Worm (Caenorhabditis elegans) whole organism, L3 larva: ENCODE results near the gene R13H4.5.

Experiments
- R02D3.7 ChIP-seq: fragments of 150-350 bp; optimal IDR thresholded peaks from 2 replicates; lab custom pipeline; 2014; ENCODE audit warnings: missing biosample characterization, missing genetic modification characterization
- ZK546.5 ChIP-seq: sonication (generic microtip); optimal IDR thresholded peaks from 2 replicates; lab custom pipeline; 2017; ENCODE audit warnings: missing biosample characterization, missing genetic modification characterization
- aly-2 ChIP-seq: fragments of 150-350 bp; optimal IDR thresholded peaks from 2 replicates; lab custom pipeline; 2014; ENCODE audit warnings: missing biosample characterization, missing genetic modification characterization
- ama-1 ChIP-seq: fragments of 150-350 bp; optimal IDR thresholded peaks from 2 replicates; lab custom pipeline; 2018
- ceh-16 ChIP-seq: sonication (generic microtip); optimal IDR thresholded peaks from 2 replicates; lab custom pipeline; 2017; ENCODE audit warnings: missing biosample characterization, missing genetic modification characterization
- ceh-28 ChIP-seq: fragments of 150-350 bp; optimal IDR thresholded peaks from 2 replicates; lab custom pipeline; 2014; ENCODE audit warnings: missing biosample characterization, missing genetic modification reagents, missing genetic modification characterization
- ceh-82 ChIP-seq: fragments of 150-350 bp; optimal IDR thresholded peaks from 2 replicates; lab custom pipeline; 2014; ENCODE audit warnings: missing biosample characterization, missing genetic modification characterization
- ceh-9 ChIP-seq: sonication (generic microtip); optimal IDR thresholded peaks from 2 replicates; lab custom pipeline; 2018; ENCODE audit warnings: missing biosample characterization, missing genetic modification characterization
- daf-12 ChIP-seq: fragments of 150-350 bp; optimal IDR thresholded peaks from 2 replicates; lab custom pipeline; 2014; ENCODE audit warnings: missing biosample characterization, missing genetic modification reagents, missing genetic modification characterization
- egl-27 ChIP-seq: sonication (generic microtip); optimal IDR thresholded peaks from 4 replicates; lab custom pipeline; 2017; ENCODE audit warnings: missing biosample characterization, missing genetic modification reagents, missing genetic modification characterization
- egl-5 ChIP-seq: fragments of 150-350 bp; optimal IDR thresholded peaks from 2 replicates; lab custom pipeline; 2017; ENCODE audit warnings: missing biosample characterization, missing genetic modification reagents, missing genetic modification characterization, inconsistent platforms
- elt-1 ChIP-seq: fragments of 150-350 bp; optimal IDR thresholded peaks from 2 replicates; lab custom pipeline; 2014; ENCODE audit warnings: missing biosample characterization, missing genetic modification characterization
- elt-2 ChIP-seq: sonication (generic microtip); optimal IDR thresholded peaks from 2 replicates; lab custom pipeline; 2016; ENCODE audit warnings: missing genetic modification reagents, mild to moderate bottlenecking, missing genetic modification characterization, missing compliant biosample characterization
- elt-3 ChIP-seq, 3 experiments: fragments of 150-350 bp in 1 of 3; sonication (generic microtip) in 2 of 3; optimal IDR thresholded peaks; 2 replicates in 2 of 3; 4 replicates in 1 of 3; lab custom pipeline; 2014 to 2017; ENCODE audit warnings: missing biosample characterization in 3 of 3, missing genetic modification characterization in 3 of 3
- eor-1 ChIP-seq, 2 experiments: fragments of 150-350 bp; optimal IDR thresholded peaks; 2 replicates each; lab custom pipeline; 2014 to 2018; ENCODE audit warnings: missing biosample characterization in 2 of 2, missing genetic modification characterization in 2 of 2
- fkh-10 ChIP-seq: sonication (generic microtip); optimal IDR thresholded peaks from 2 replicates; lab custom pipeline; 2017; ENCODE audit warnings: missing biosample characterization, missing genetic modification reagents, missing genetic modification characterization
- fkh-2 ChIP-seq: fragments of 150-350 bp; optimal IDR thresholded peaks from 2 replicates; lab custom pipeline; 2014; ENCODE audit warnings: missing biosample characterization, missing genetic modification reagents, missing genetic modification characterization
- fos-1 ChIP-seq: fragments of 150-350 bp; optimal IDR thresholded peaks from 2 replicates; lab custom pipeline; 2014; ENCODE audit warnings: missing biosample characterization, missing genetic modification characterization
- hmg-11 ChIP-seq: sonication (generic microtip); optimal IDR thresholded peaks from 2 replicates; lab custom pipeline; 2016; ENCODE audit warnings: missing genetic modification characterization, missing compliant biosample characterization
- jun-1 ChIP-seq: fragments of 150-350 bp; optimal IDR thresholded peaks from 2 replicates; lab custom pipeline; 2014; ENCODE audit warnings: missing biosample characterization, missing genetic modification reagents, missing genetic modification characterization
- lin-15B ChIP-seq: fragments of 150-350 bp; optimal IDR thresholded peaks from 2 replicates; lab custom pipeline; 2014; ENCODE audit warnings: missing biosample characterization, missing genetic modification characterization
- lin-39 ChIP-seq: fragments of 150-350 bp; optimal IDR thresholded peaks from 2 replicates; lab custom pipeline; 2018; ENCODE audit warnings: missing biosample characterization, missing genetic modification reagents, missing genetic modification characterization
- lsy-12 ChIP-seq: sonication (generic microtip); optimal IDR thresholded peaks from 2 replicates; lab custom pipeline; 2016; ENCODE audit warnings: mild to moderate bottlenecking, missing genetic modification characterization, missing compliant biosample characterization
- mdl-1 ChIP-seq: fragments of 150-350 bp; optimal IDR thresholded peaks from 2 replicates; lab custom pipeline; 2014; ENCODE audit warnings: missing biosample characterization, missing genetic modification characterization
- mml-1 ChIP-seq: fragments of 150-350 bp; sonication (generic microtip); optimal IDR thresholded peaks from 3 replicates; lab custom pipeline; 2014; ENCODE audit warnings: missing biosample characterization, missing genetic modification characterization
- nfya-1 ChIP-seq: sonication (generic microtip); optimal IDR thresholded peaks from 2 replicates; lab custom pipeline; 2017; ENCODE audit warnings: missing genetic modification characterization, mild to moderate bottlenecking, missing compliant biosample characterization, antibody characterized with exemption, moderate library complexity; ENCODE audit not compliant: insufficient read depth
- nhr-11 ChIP-seq: fragments of 150-350 bp; optimal IDR thresholded peaks from 2 replicates; lab custom pipeline; 2014; ENCODE audit warnings: missing biosample characterization, missing genetic modification characterization
- nhr-12 ChIP-seq: fragments of 150-350 bp; optimal IDR thresholded peaks from 2 replicates; lab custom pipeline; 2014; ENCODE audit warnings: missing biosample characterization, missing genetic modification characterization
- nhr-23 ChIP-seq: fragments of 150-350 bp; optimal IDR thresholded peaks from 2 replicates; lab custom pipeline; 2014; ENCODE audit warnings: missing biosample characterization, missing genetic modification reagents, missing genetic modification characterization
- nhr-237 ChIP-seq: fragments of 150-350 bp; optimal IDR thresholded peaks from 2 replicates; lab custom pipeline; 2014; ENCODE audit warnings: missing biosample characterization, missing genetic modification characterization
- nhr-25 ChIP-seq: sonication (generic microtip); optimal IDR thresholded peaks from 2 replicates; lab custom pipeline; 2017; ENCODE audit warnings: missing biosample characterization, missing genetic modification characterization
- nhr-28 ChIP-seq: fragments of 150-350 bp; optimal IDR thresholded peaks from 2 replicates; lab custom pipeline; 2014; ENCODE audit warnings: missing biosample characterization, missing genetic modification characterization
- nhr-43 ChIP-seq: sonication (generic microtip); optimal IDR thresholded peaks from 2 replicates; lab custom pipeline; 2016; ENCODE audit warnings: mild to moderate bottlenecking, missing genetic modification characterization, missing compliant biosample characterization; ENCODE audit not compliant: poor library complexity, severe bottlenecking
- nhr-67 ChIP-seq: fragments of 150-350 bp; optimal IDR thresholded peaks from 2 replicates; lab custom pipeline; 2014; ENCODE audit warnings: missing biosample characterization, missing genetic modification characterization
- nhr-76 ChIP-seq: fragments of 150-350 bp; sonication (generic microtip); optimal IDR thresholded peaks from 5 replicates; lab custom pipeline; 2014; ENCODE audit warnings: missing biosample characterization, missing genetic modification characterization
- nhr-77 ChIP-seq: fragments of 150-350 bp; optimal IDR thresholded peaks from 2 replicates; lab custom pipeline; 2014; ENCODE audit warnings: missing biosample characterization, missing genetic modification characterization
- pha-4 ChIP-seq: fragments of 150-350 bp; optimal IDR thresholded peaks from 2 replicates; lab custom pipeline; 2014; ENCODE audit warnings: missing biosample characterization, missing genetic modification reagents, missing genetic modification characterization
- pqm-1 ChIP-seq: fragments of 150-350 bp; optimal IDR thresholded peaks from 2 replicates; lab custom pipeline; 2017; ENCODE audit warnings: missing biosample characterization, missing genetic modification characterization, inconsistent platforms
- sea-2 ChIP-seq: fragments of 150-350 bp; sonication (generic microtip); optimal IDR thresholded peaks from 4 replicates; lab custom pipeline; 2014; ENCODE audit warnings: missing biosample characterization, missing genetic modification reagents, missing genetic modification characterization
- skn-1 ChIP-seq: fragments of 150-350 bp; optimal IDR thresholded peaks from 2 replicates; lab custom pipeline; 2014; ENCODE audit warnings: missing biosample characterization, missing genetic modification characterization
- snpc-4 ChIP-seq: fragments of 150-350 bp; optimal IDR thresholded peaks from 2 replicates; lab custom pipeline; 2014; ENCODE audit warnings: missing biosample characterization, missing genetic modification characterization
- tbx-2 ChIP-seq: sonication (generic microtip); optimal IDR thresholded peaks from 2 replicates; lab custom pipeline; 2016; ENCODE audit warnings: mild to moderate bottlenecking, missing genetic modification characterization, missing compliant biosample characterization
- unc-39 ChIP-seq: sonication (generic microtip); optimal IDR thresholded peaks from 4 replicates; lab custom pipeline; 2017; ENCODE audit warnings: missing biosample characterization, missing genetic modification characterization
- unc-62 ChIP-seq: fragments of 150-350 bp; sonication (generic microtip); optimal IDR thresholded peaks from 4 replicates; lab custom pipeline; 2014; ENCODE audit warnings: missing biosample characterization, missing genetic modification reagents, missing genetic modification characterization
- zag-1 ChIP-seq: fragments of 150-350 bp; optimal IDR thresholded peaks from 2 replicates; lab custom pipeline; 2014; ENCODE audit warnings: missing biosample characterization, missing genetic modification characterization
- ztf-11 ChIP-seq: fragments of 150-350 bp; optimal IDR thresholded peaks from 2 replicates; lab custom pipeline; 2014; ENCODE audit warnings: missing biosample characterization, missing genetic modification characterization
- ztf-4 ChIP-seq: fragments of 150-350 bp; optimal IDR thresholded peaks from 2 replicates; lab custom pipeline; 2014; ENCODE audit warnings: missing biosample characterization, missing genetic modification characterization

R13H4.5 gene

ce11 chrV:11887988-11888499 lies 27.6 kb downstream of the R13H4.5 start, which contains the start of gene adh-1:
Gene adh-1 (plus strand): TSS chrV:11888248.
- TF ChIP-seq nhr-23 (tag; lab: Kevin White, UChicago): peak; percentile 76
- TF ChIP-seq ama-1 (lab: Kevin White, UChicago): peak; percentile 96
- no peak for TF ChIP-seq snpc-4 (tag; lab: Kevin White, UChicago)
- no peak for TF ChIP-seq nhr-28
- no peak for TF ChIP-seq R02D3.7 (tag; lab: Kevin White, UChicago)
- TF ChIP-seq ceh-9 (tag; lab: Kevin White, UChicago): no peak
- TF ChIP-seq unc-39: no peak
- TF ChIP-seq nhr-76 (tag; lab: Kevin White, UChicago): peak; percentile 22
- no peak for TF ChIP-seq skn-1 (tag; lab: Kevin White, UChicago)
- peak; percentile 26 for TF ChIP-seq mml-1 (tag; lab: Kevin White, UChicago)
- no peak for TF ChIP-seq ceh-82 (tag; lab: Kevin White, UChicago)
- no peak for TF ChIP-seq daf-12 (tag; lab: Kevin White, UChicago)
- no peak for TF ChIP-seq ZK546.5 (tag; lab: Kevin White, UChicago)
- TF ChIP-seq fos-1 (tag; lab: Kevin White, UChicago): no peak
- TF ChIP-seq unc-62 (GFP tag; lab: Kevin White, UChicago): no peak
- peak; percentile 10 for TF ChIP-seq nhr-25 (tag; lab: Kevin White, UChicago)
- no peak for TF ChIP-seq nhr-11 (tag; lab: Kevin White, UChicago)
- no peak for TF ChIP-seq aly-2 (tag; lab: Kevin White, UChicago)
- TF ChIP-seq egl-5: no peak
- TF ChIP-seq lin-39 (tag; lab: Kevin White, UChicago): no peak
- TF ChIP-seq pqm-1: peak; percentile 98
- no peak for TF ChIP-seq eor-1 (tag; optimal IDR thresholded peaks at IDR 0.05; lab: Kevin White, UChicago)
- TF ChIP-seq fkh-10: no peak
- no peak for TF ChIP-seq nhr-77 (tag; lab: Kevin White, UChicago)
- TF ChIP-seq lin-15B (tag; lab: Kevin White, UChicago): no peak
- TF ChIP-seq ztf-11: no peak
- TF ChIP-seq nfya-1: peak; percentile 59
- no peak for TF ChIP-seq fkh-2
- peak; percentile 95 for TF ChIP-seq nhr-43
- TF ChIP-seq lsy-12 (tag; lab: Kevin White, UChicago): no peak
- peak; percentile 20 for TF ChIP-seq ztf-4 (tag; lab: Kevin White, UChicago)
- peak; percentile 33 for TF ChIP-seq tbx-2 (tag; lab: Kevin White, UChicago)
- peak; percentile 70 for TF ChIP-seq pha-4 (tag; lab: Kevin White, UChicago)
- TF ChIP-seq elt-1 (tag; lab: Kevin White, UChicago): no peak
- TF ChIP-seq sea-2 (GFP tag; lab: Kevin White, UChicago): no peak
- TF ChIP-seq elt-3 (tag; optimal IDR thresholded peaks at IDR 0.05; lab: Kevin White, UChicago): peak in 1 of 3 experiments; percentile 25
- no peak for TF ChIP-seq hmg-11 (tag; lab: Kevin White, UChicago)
- no peak for TF ChIP-seq zag-1 (tag; lab: Kevin White, UChicago)
- TF ChIP-seq elt-2 (tag; lab: Kevin White, UChicago): peak; percentile 47
- TF ChIP-seq nhr-67: no peak
- no peak for TF ChIP-seq egl-27 (tag; lab: Kevin White, UChicago)
- TF ChIP-seq jun-1: peak; percentile 96
- no peak for TF ChIP-seq nhr-237
- TF ChIP-seq nhr-12 (tag; lab: Kevin White, UChicago): no peak
- no peak for TF ChIP-seq ceh-16
- peak; percentile 94 for TF ChIP-seq mdl-1 (tag; lab: Kevin White, UChicago)
- peak; percentile 44 for TF ChIP-seq ceh-28 (tag; lab: Kevin White, UChicago)
